Worm (Caenorhabditis elegans): ENCODE results near the gene F31B12.4.

Gene F31B12.4

DNA sequence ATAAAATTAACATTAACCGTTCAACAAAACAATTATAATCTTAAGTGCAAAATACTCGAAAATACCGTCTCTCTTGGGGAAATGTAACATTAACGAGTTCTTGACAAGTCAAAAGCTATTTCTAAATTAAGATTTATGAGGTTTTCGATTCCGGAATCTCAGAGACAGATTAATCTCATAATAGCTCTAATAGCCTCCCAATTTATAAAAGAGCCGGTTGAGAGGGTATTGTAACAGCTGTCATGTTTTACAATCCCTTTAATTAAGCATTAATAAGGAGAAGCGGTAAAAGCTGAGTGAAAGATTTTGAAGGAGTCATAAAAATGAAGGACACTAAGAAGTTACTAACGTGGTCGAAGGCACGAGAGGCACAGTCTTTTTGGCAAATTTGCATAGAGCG, 47.2 kb downstream of the F31B12.4 start:
- TF ChIP-seq ztf-11 (tag; optimal IDR thresholded peaks at IDR 0.05) (no peak), eor-1 (tag; optimal IDR thresholded peaks at IDR 0.05) (no peak), lin-39 (tag; optimal IDR thresholded peaks at IDR 0.05) (no peak), R02D3.7 (tag; optimal IDR thresholded peaks at IDR 0.05) (no peak), ceh-82 (tag; optimal IDR thresholded peaks at IDR 0.05) (no peak), hmg-11 (tag; optimal IDR thresholded peaks at IDR 0.05) (no peak), ZK546.5 (tag; optimal IDR thresholded peaks at IDR 0.05) (no peak), elt-1 (tag; optimal IDR thresholded peaks at IDR 0.05) (no peak), nhr-11 (tag; optimal IDR thresholded peaks at IDR 0.05) (no peak), mml-1 (tag; optimal IDR thresholded peaks at IDR 0.05) (no peak), nhr-76 (tag; optimal IDR thresholded peaks at IDR 0.05) (no peak), nhr-25 (tag; optimal IDR thresholded peaks at IDR 0.05) (no peak), nhr-43 (tag; optimal IDR thresholded peaks at IDR 0.05; ENCODE audit: poor library complexity, severe bottlenecking) (no peak), ztf-4 (tag; optimal IDR thresholded peaks at IDR 0.05) (no peak), nhr-67 (tag; optimal IDR thresholded peaks at IDR 0.05) (no peak), unc-62 (GFP tag; optimal IDR thresholded peaks at IDR 0.05) (no peak)

DNA sequence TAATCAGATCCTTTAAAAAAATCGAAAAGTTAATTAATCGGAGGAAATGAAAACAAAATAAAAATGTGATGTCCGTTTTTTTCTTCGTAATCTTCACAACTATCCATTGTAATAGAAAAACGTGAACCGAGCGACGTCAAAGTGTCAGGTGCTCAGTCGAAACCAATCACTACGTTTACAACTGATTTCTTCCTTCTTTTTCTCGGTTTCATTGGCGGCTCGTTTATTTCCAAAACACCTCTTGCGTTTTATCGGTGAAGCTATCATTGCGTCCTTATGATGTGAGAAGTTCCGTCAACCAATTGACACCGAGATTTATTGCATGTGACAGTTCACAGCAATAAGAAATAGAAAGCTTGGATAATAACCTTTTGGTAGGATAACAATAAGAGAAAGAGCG, 48.7 kb downstream of the F31B12.4 start:
- no peak for TF ChIP-seq ztf-4 (tag; optimal IDR thresholded peaks at IDR 0.05)
- no peak for TF ChIP-seq nhr-23 (tag; optimal IDR thresholded peaks at IDR 0.05)
- TF ChIP-seq lin-39 (tag; optimal IDR thresholded peaks at IDR 0.05), result peak; percentile 48
- TF ChIP-seq nfya-1 (tag; optimal IDR thresholded peaks at IDR 0.05; ENCODE audit: insufficient read depth), result peak; percentile 83
- peak; percentile 69 for TF ChIP-seq egl-5 (tag; optimal IDR thresholded peaks at IDR 0.05)

Data from whole organism, L3 larva.